Fruit fly (Drosophila melanogaster) whole organism, wandering third instar larva: ENCODE results near the gene Vsp37A.

Source experiments
- Abd-B ChIP-seq: fragments of >200 bp; optimal IDR thresholded peaks from 2 replicates; lab custom pipeline; 2017; ENCODE audit warnings: missing biosample characterization, missing genetic modification characterization
- CG32264 ChIP-seq: fragments of 200-800 bp; sonication (Bioruptor generic); optimal IDR thresholded peaks from 2 replicates; lab custom pipeline; 2016; ENCODE audit warnings: missing biosample characterization, missing genetic modification characterization
- CrebA ChIP-seq: fragments of 200-800 bp; sonication (Bioruptor generic); optimal IDR thresholded peaks from 2 replicates; lab custom pipeline; 2016; ENCODE audit warnings: missing biosample characterization, mild to moderate bottlenecking, missing genetic modification characterization, borderline replicate concordance
- Dfd ChIP-seq: fragments of >200 bp; optimal IDR thresholded peaks from 2 replicates; lab custom pipeline; 2017; ENCODE audit warnings: missing biosample characterization, missing genetic modification characterization
- Dif ChIP-seq: fragments of 200-275, 200-300 bp; sonication (Bioruptor generic); optimal IDR thresholded peaks from 2 replicates; lab custom pipeline; 2018; ENCODE audit warnings: missing biosample characterization, missing genetic modification characterization; ENCODE audit not compliant: partially characterized antibody
- GATAd ChIP-seq: sonication (Bioruptor generic); optimal IDR thresholded peaks from 2 replicates; lab custom pipeline; 2016; ENCODE audit warnings: missing biosample characterization, missing genetic modification characterization
- HLH106 ChIP-seq: fragments of 200-800 bp; optimal IDR thresholded peaks from 3 replicates; lab custom pipeline; 2019; ENCODE audit warnings: missing biosample characterization, mild to moderate bottlenecking, missing genetic modification characterization, moderate library complexity
- Hnf4 ChIP-seq: fragments of 200-800 bp; sonication (Bioruptor generic); optimal IDR thresholded peaks from 2 replicates; lab custom pipeline; 2016; ENCODE audit warnings: missing biosample characterization, mild to moderate bottlenecking, missing genetic modification characterization
- Hr78 ChIP-seq: fragments of >200 bp; optimal IDR thresholded peaks from 2 replicates; lab custom pipeline; 2017; ENCODE audit warnings: missing biosample characterization, missing genetic modification characterization
- Jra ChIP-seq: sonication (Bioruptor generic); optimal IDR thresholded peaks from 2 replicates; lab custom pipeline; 2016; ENCODE audit warnings: missing biosample characterization, missing genetic modification characterization
- Mio ChIP-seq: sonication (Bioruptor generic); optimal IDR thresholded peaks from 2 replicates; lab custom pipeline; 2016; ENCODE audit warnings: missing biosample characterization, missing genetic modification characterization
- Myc ChIP-seq: fragments of >200 bp; optimal IDR thresholded peaks from 2 replicates; lab custom pipeline; 2017
- N ChIP-seq: fragments of >200 bp; optimal IDR thresholded peaks from 2 replicates; lab custom pipeline; 2018; ENCODE audit warnings: missing biosample characterization, missing external identifiers, missing genetic modification characterization
- OdsH ChIP-seq: fragments of 200-800 bp; sonication (Bioruptor generic); optimal IDR thresholded peaks from 2 replicates; lab custom pipeline; 2016; ENCODE audit warnings: missing biosample characterization, mild to moderate bottlenecking, missing genetic modification characterization
- Rel ChIP-seq, 2 experiments: fragments of 200-800 bp; sonication (Bioruptor generic) in 1 of 2; optimal IDR thresholded peaks; 2 replicates in 1 of 2; 3 replicates in 1 of 2; lab custom pipeline; 2016 to 2019; ENCODE audit warnings: mild to moderate bottlenecking in 2 of 2, missing biosample characterization in 2 of 2, missing genetic modification characterization in 2 of 2, moderate library complexity in 1 of 2
- Sp1 ChIP-seq: fragments of 200-800 bp; sonication (Bioruptor generic); optimal IDR thresholded peaks from 3 replicates; lab custom pipeline; 2019; ENCODE audit warnings: missing biosample characterization, mild to moderate bottlenecking, missing genetic modification characterization, moderate library complexity
- br ChIP-seq: fragments of 200-800 bp; sonication (Bioruptor generic); optimal IDR thresholded peaks from 2 replicates; lab custom pipeline; 2016; ENCODE audit warnings: missing biosample characterization, missing genetic modification characterization
- brk ChIP-seq: fragments of 200-800 bp; sonication (Bioruptor generic); optimal IDR thresholded peaks from 2 replicates; lab custom pipeline; 2016; ENCODE audit warnings: missing biosample characterization, mild to moderate bottlenecking, missing genetic modification characterization
- dl ChIP-seq, 2 experiments: fragments of 175-275, 200-275 bp in 1 of 2; fragments of 200-275 bp in 1 of 2; sonication (Bioruptor generic); optimal IDR thresholded peaks; lab custom pipeline; 2018; ENCODE audit warnings: mild to moderate bottlenecking in 2 of 2, missing biosample characterization in 2 of 2, missing genetic modification characterization in 2 of 2, moderate library complexity in 2 of 2; ENCODE audit not compliant: partially characterized antibody in 2 of 2, insufficient read depth in 1 of 2
- dmrt93B ChIP-seq: fragments of 200-800 bp; sonication (Bioruptor generic); optimal IDR thresholded peaks from 2 replicates; lab custom pipeline; 2018; ENCODE audit warnings: missing biosample characterization, mild to moderate bottlenecking, missing genetic modification characterization
- dsf ChIP-seq: sonication (Bioruptor generic); optimal IDR thresholded peaks from 2 replicates; lab custom pipeline; 2016; ENCODE audit warnings: missing biosample characterization, missing genetic modification characterization, borderline replicate concordance
- ey ChIP-seq: fragments of 200-800 bp; sonication (Bioruptor generic); optimal IDR thresholded peaks from 2 replicates; lab custom pipeline; 2016; ENCODE audit warnings: missing biosample characterization, missing genetic modification characterization
- foxo ChIP-seq, 2 experiments: fragments of 200-800 bp; sonication (Bioruptor generic); optimal IDR thresholded peaks; 2 replicates in 1 of 2; 3 replicates in 1 of 2; lab custom pipeline; 2016 to 2017; ENCODE audit warnings: missing biosample characterization in 2 of 2, missing genetic modification characterization in 2 of 2
- fru ChIP-seq: fragments of 200-800 bp; sonication (Bioruptor generic); optimal IDR thresholded peaks from 3 replicates; lab custom pipeline; 2016; ENCODE audit warnings: missing biosample characterization, mild to moderate bottlenecking, missing genetic modification characterization
- h ChIP-seq: fragments of 200-800 bp; sonication (Bioruptor generic); optimal IDR thresholded peaks from 3 replicates; lab custom pipeline; 2016; ENCODE audit warnings: missing biosample characterization, mild to moderate bottlenecking, missing genetic modification characterization
- jim ChIP-seq: fragments of 175-275, 200-325 bp; sonication (Bioruptor generic); optimal IDR thresholded peaks from 2 replicates; lab custom pipeline; 2016; ENCODE audit warnings: missing biosample characterization, mild to moderate bottlenecking, missing genetic modification characterization
- lola ChIP-seq: fragments of >200 bp; optimal IDR thresholded peaks from 2 replicates; lab custom pipeline; 2017; ENCODE audit warnings: missing biosample characterization, missing genetic modification characterization
- psq ChIP-seq: fragments of 200-800 bp; sonication (Bioruptor generic); optimal IDR thresholded peaks from 3 replicates; lab custom pipeline; 2017; ENCODE audit warnings: missing biosample characterization, mild to moderate bottlenecking, missing genetic modification characterization, moderate library complexity
- rgr ChIP-seq: fragments of 200-800 bp; sonication (Bioruptor generic); optimal IDR thresholded peaks from 3 replicates; lab custom pipeline; 2016; ENCODE audit warnings: missing biosample characterization, mild to moderate bottlenecking, missing genetic modification characterization
- sage ChIP-seq: fragments of 200-800 bp; sonication (Bioruptor generic); optimal IDR thresholded peaks from 2 replicates; lab custom pipeline; 2016; ENCODE audit warnings: missing biosample characterization, mild to moderate bottlenecking, missing genetic modification characterization
- sv ChIP-seq: fragments of 200-800 bp; sonication (Bioruptor generic); optimal IDR thresholded peaks from 3 replicates; lab custom pipeline; 2016; ENCODE audit warnings: missing biosample characterization, missing genetic modification characterization
- tai ChIP-seq: sonication (Bioruptor generic); optimal IDR thresholded peaks from 2 replicates; lab custom pipeline; 2016; ENCODE audit warnings: missing biosample characterization, missing genetic modification characterization
- usp ChIP-seq: fragments of >200 bp; optimal IDR thresholded peaks from 2 replicates; lab custom pipeline; 2017; ENCODE audit warnings: missing biosample characterization, missing genetic modification characterization

The Vsp37A gene

DNA sequence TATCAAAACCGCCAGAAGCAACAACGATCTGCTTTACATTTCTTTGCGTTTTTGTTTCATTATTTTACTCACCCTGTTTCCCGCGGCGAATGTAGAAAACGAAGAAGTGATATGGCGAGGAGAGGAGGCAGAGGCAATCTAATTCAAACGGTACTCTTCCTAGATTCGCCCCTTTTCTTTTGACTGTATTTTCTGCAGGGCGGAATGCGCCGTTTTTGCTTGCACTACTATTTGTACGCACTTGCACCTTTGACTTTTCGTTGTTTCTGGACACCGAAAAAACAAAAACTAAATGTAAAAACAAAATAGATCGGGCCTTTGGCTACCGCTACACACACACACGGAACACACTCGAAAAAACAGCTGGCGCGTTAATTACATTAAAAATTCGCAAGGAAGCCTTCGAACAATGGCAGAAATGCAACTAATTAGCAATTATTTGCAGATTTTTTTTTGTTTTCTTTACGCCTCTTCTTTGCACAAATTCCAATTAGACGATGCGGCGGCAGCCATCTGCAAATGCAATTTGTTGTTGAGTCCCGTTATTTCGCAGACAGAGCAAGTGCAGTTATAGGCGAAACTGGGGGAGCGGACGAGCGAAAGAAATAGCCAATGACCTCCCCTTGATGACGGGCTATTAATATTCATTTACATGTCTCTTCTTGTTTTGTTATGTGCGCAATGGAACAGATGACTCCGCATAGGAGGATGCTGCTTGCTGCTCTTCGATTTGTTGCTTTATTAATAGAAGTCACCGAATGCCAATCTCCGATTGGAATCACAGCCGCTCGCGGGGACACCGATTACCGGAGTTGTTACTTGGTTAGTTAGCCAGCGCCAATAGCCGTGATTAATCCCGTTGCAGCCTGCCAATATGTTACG lies 1.9 kb upstream of the Vsp37A start:
- TF ChIP-seq N (GFP tag; lab: Kevin White, UChicago) (peak; percentile 11), fru (GFP tag; lab: Kevin White, UChicago) (no peak)

DNA sequence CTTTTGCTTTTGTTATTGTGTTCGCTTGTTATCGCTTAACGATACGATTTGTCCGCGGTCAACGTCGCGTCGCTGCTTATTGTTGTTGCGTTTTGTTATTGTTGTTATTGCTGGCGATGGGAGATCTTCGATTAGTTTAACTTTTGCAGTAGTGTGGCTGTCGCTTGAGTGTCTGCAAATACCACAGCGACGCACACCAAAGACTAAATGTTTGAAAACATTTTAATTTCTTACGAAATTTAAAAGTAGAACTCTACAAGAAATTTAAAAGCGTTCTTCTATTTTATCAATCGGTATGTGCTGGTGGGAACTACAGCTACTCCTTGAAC lies 1.3 kb upstream of the Vsp37A start, which contains the start of gene spdi:
spdi (minus strand) TSS at position 94 of the 329 bp plus-strand sequence.
- TF ChIP-seq Rel (GFP tag; optimal IDR thresholded peaks at IDR 0.05; lab: Kevin White, UChicago) (no peak), Rel (tag; optimal IDR thresholded peaks at IDR 0.05; lab: Kevin White, UChicago) (peak; percentile 23), dl (GFP tag; optimal IDR thresholded peaks at IDR 0.05; lab: Kevin White, UChicago; ENCODE audit: insufficient read depth in 1 of 2, partially characterized antibody in 2 of 2) (no peak), OdsH (GFP tag; lab: Kevin White, UChicago) (no peak), psq (GFP tag; lab: Kevin White, UChicago) (no peak), Dfd (no peak), Jra (GFP tag; lab: Kevin White, UChicago) (no peak), usp (GFP tag; lab: Kevin White, UChicago) (no peak), brk (GFP tag; lab: Kevin White, UChicago) (no peak), dsf (GFP tag; lab: Kevin White, UChicago) (no peak), jim (GFP tag; lab: Kevin White, UChicago) (no peak), ey (GFP tag; lab: Kevin White, UChicago) (no peak), Myc (lab: Kevin White, UChicago) (peak; percentile 7)

dm6 chrX:623357-623756 lies 2.0 kb downstream of the Vsp37A start, which contains the start of gene CG13369:
CG13369 (plus strand) TSS chrX:623468.
- TF ChIP-seq Abd-B (GFP tag; lab: Kevin White, UChicago), result no peak
- no peak for TF ChIP-seq dl (GFP tag; optimal IDR thresholded peaks at IDR 0.05; lab: Kevin White, UChicago; ENCODE audit: insufficient read depth in 1 of 2, partially characterized antibody in 2 of 2)
- TF ChIP-seq Sp1 (GFP tag; lab: Kevin White, UChicago), result no peak
- no peak for TF ChIP-seq CG32264 (GFP tag; lab: Kevin White, UChicago)
- TF ChIP-seq rgr (GFP tag; lab: Kevin White, UChicago), result no peak

- TF ChIP-seq Myc (lab: Kevin White, UChicago), result no peak
- no peak for TF ChIP-seq CrebA (GFP tag; lab: Kevin White, UChicago)
- TF ChIP-seq sage (GFP tag; lab: Kevin White, UChicago), result no peak
- no peak for TF ChIP-seq foxo (GFP tag; optimal IDR thresholded peaks at IDR 0.05; lab: Kevin White, UChicago)
- peak; percentile 13 for TF ChIP-seq Sp1 (GFP tag; lab: Kevin White, UChicago)
- no peak for TF ChIP-seq h
Measured at dm6 chrX:625157-625627, 3.9 kb downstream of the Vsp37A start, which contains the start of the genes CG13364 and Hinfp. CG13364 (minus strand) TSS chrX:625203. Hinfp (plus strand) TSS chrX:625542.

- TF ChIP-seq HLH106 (peak; percentile 60), OdsH (GFP tag; lab: Kevin White, UChicago) (peak; percentile 69), sage (GFP tag; lab: Kevin White, UChicago) (no peak), h (peak; percentile 71), Abd-B (GFP tag; lab: Kevin White, UChicago) (no peak), GATAd (GFP tag; lab: Kevin White, UChicago) (no peak), brk (GFP tag; lab: Kevin White, UChicago) (no peak), Rel (GFP tag; optimal IDR thresholded peaks at IDR 0.05; lab: Kevin White, UChicago) (no peak), Rel (tag; optimal IDR thresholded peaks at IDR 0.05; lab: Kevin White, UChicago) (no peak), Myc (lab: Kevin White, UChicago) (peak; percentile 30), ey (GFP tag; lab: Kevin White, UChicago) (peak; percentile 43), psq (GFP tag; lab: Kevin White, UChicago) (peak; percentile 29), N (GFP tag; lab: Kevin White, UChicago) (no peak), lola (GFP tag; lab: Kevin White, UChicago) (no peak), fru (GFP tag; lab: Kevin White, UChicago) (peak; percentile 66), Sp1 (GFP tag; lab: Kevin White, UChicago) (peak; percentile 79), sv (GFP tag; lab: Kevin White, UChicago) (peak; percentile 75), foxo (GFP tag; optimal IDR thresholded peaks at IDR 0.05; lab: Kevin White, UChicago) (peak in 1 of 2 experiments; percentile 64), dsf (GFP tag; lab: Kevin White, UChicago) (peak; percentile 53), dmrt93B (GFP tag; lab: Kevin White, UChicago) (peak; percentile 79), br (GFP tag; lab: Kevin White, UChicago) (peak; percentile 70), rgr (GFP tag; lab: Kevin White, UChicago) (peak; percentile 82), Dif (GFP tag; lab: Kevin White, UChicago) (peak; percentile 20), Mio (GFP tag; lab: Kevin White, UChicago) (peak; percentile 59), Jra (GFP tag; lab: Kevin White, UChicago) (peak; percentile 66), dl (GFP tag; optimal IDR thresholded peaks at IDR 0.05; lab: Kevin White, UChicago; ENCODE audit: insufficient read depth in 1 of 2, partially characterized antibody in 2 of 2) (no peak), usp (GFP tag; lab: Kevin White, UChicago) (no peak), Hnf4 (GFP tag; lab: Kevin White, UChicago) (no peak), Hr78 (GFP tag; lab: Kevin White, UChicago) (no peak), CG32264 (GFP tag; lab: Kevin White, UChicago) (no peak), CrebA (GFP tag; lab: Kevin White, UChicago) (no peak), jim (GFP tag; lab: Kevin White, UChicago) (no peak), tai (GFP tag; lab: Kevin White, UChicago) (no peak)
Measured at dm6 chrX:629239-629821, 8.0 kb downstream of the Vsp37A start, which contains the start of the genes RpL36 and Mybbp1A. RpL36 (minus strand) TSS chrX:629483. Mybbp1A (plus strand) TSS chrX:629773.
